Fruit fly (Drosophila melanogaster) whole organism, embryonic: ENCODE results near the gene CG4338.
A peak's percentile ranks its signal among the peaks of the same experiment; 100 is the strongest.

Source experiments
- B-H1 ChIP-seq: fragments of 200-800 bp; sonication (Bioruptor generic); IDR thresholded peaks from 3 replicates; pipeline ENCODE4 v1.3.6; 2022; ENCODE audit warnings: missing biosample characterization, missing genetic modification characterization
- CG10366 ChIP-seq: fragments of 200-800 bp; sonication (Bioruptor generic); IDR thresholded peaks from 2 replicates; pipeline ENCODE4 v1.3.6; 2022; ENCODE audit warnings: missing biosample characterization, missing genetic modification characterization
- CG10979 ChIP-seq: fragments of 200-800 bp; sonication (Bioruptor generic); optimal IDR thresholded peaks from 2 replicates; lab custom pipeline; 2018; ENCODE audit warnings: missing biosample characterization, mild to moderate bottlenecking, missing genetic modification characterization, moderate library complexity
- CG1602 ChIP-seq: fragments of 200-800 bp; sonication (Bioruptor generic); optimal IDR thresholded peaks from 3 replicates; lab custom pipeline; 2016; ENCODE audit warnings: missing biosample characterization, missing genetic modification characterization
- CG17359 ChIP-seq: fragments of 200-800 bp; sonication (Bioruptor generic); optimal IDR thresholded peaks from 3 replicates; lab custom pipeline; 2018; ENCODE audit warnings: missing biosample characterization, mild to moderate bottlenecking, missing genetic modification characterization, moderate library complexity
- CG17802 ChIP-seq: fragments of 200-800 bp; sonication (Bioruptor generic); optimal IDR thresholded peaks from 2 replicates; lab custom pipeline; 2018; ENCODE audit warnings: missing biosample characterization, mild to moderate bottlenecking, missing genetic modification characterization, moderate library complexity
- CG2129 ChIP-seq: fragments of 200-800 bp; sonication (Bioruptor generic); IDR thresholded peaks from 2 replicates; pipeline ENCODE4 v1.3.6; 2022; ENCODE audit warnings: missing biosample characterization, missing genetic modification characterization; ENCODE audit not compliant: partially characterized antibody
- CG2202 ChIP-seq: fragments of 200-800 bp; sonication (Bioruptor generic); optimal IDR thresholded peaks from 2 replicates; lab custom pipeline; 2018; ENCODE audit warnings: missing biosample characterization, mild to moderate bottlenecking, missing genetic modification characterization
- CG30403 ChIP-seq: fragments of 200-800 bp; sonication (Bioruptor generic); optimal IDR thresholded peaks from 3 replicates; lab custom pipeline; 2016; ENCODE audit warnings: missing biosample characterization, missing genetic modification characterization
- CG31441 ChIP-seq: fragments of 200-800 bp; sonication (Bioruptor generic); IDR thresholded peaks from 2 replicates; pipeline ENCODE4 v1.3.6; 2022; ENCODE audit warnings: missing biosample characterization, missing genetic modification characterization
- CG32532 ChIP-seq: fragments of 200-800 bp; sonication (Bioruptor generic); IDR thresholded peaks from 2 replicates; pipeline ENCODE4 v1.3.6; 2022; ENCODE audit warnings: missing biosample characterization, missing genetic modification characterization
- CG3726 ChIP-seq: fragments of 200-800 bp; sonication (Bioruptor generic); IDR thresholded peaks from 3 replicates; pipeline ENCODE4, ENCODE4 v1.3.6; 2022; ENCODE audit warnings: missing biosample characterization, missing genetic modification characterization
- CG3847 ChIP-seq: fragments of 200-800 bp; sonication (Bioruptor generic); IDR thresholded peaks from 2 replicates; pipeline ENCODE4 v1.3.6; 2022; ENCODE audit warnings: missing biosample characterization, missing genetic modification characterization
- CG4328 ChIP-seq: fragments of 200-800 bp; sonication (Bioruptor generic); optimal IDR thresholded peaks from 3 replicates; lab custom pipeline; 2017; ENCODE audit warnings: missing biosample characterization, missing genetic modification reagents, missing genetic modification characterization
- CG4424 ChIP-seq: fragments of 200-800 bp; sonication (Bioruptor generic); optimal IDR thresholded peaks from 3 replicates; lab custom pipeline; 2016; ENCODE audit warnings: missing biosample characterization, missing genetic modification characterization
- CG5245 ChIP-seq: fragments of 200-800 bp; sonication (Bioruptor generic); optimal IDR thresholded peaks from 3 replicates; lab custom pipeline; 2016; ENCODE audit warnings: missing biosample characterization, missing genetic modification characterization
- CG5953 ChIP-seq: fragments of 200-800 bp; sonication (Bioruptor generic); IDR thresholded peaks from 2 replicates; pipeline ENCODE4 v1.3.6; 2022; ENCODE audit warnings: missing biosample characterization, missing genetic modification characterization
- CG8765 ChIP-seq: fragments of 200-800 bp; sonication (Bioruptor generic); IDR thresholded peaks from 2 replicates; pipeline ENCODE4 v1.3.6; 2022; ENCODE audit warnings: missing biosample characterization, missing genetic modification characterization
- CTCF ChIP-seq: fragments of 200-800 bp; sonication (Bioruptor generic); optimal IDR thresholded peaks from 2 replicates; lab custom pipeline; 2017; ENCODE audit warnings: missing biosample characterization, mild to moderate bottlenecking, missing genetic modification characterization, moderate library complexity
- Deaf1 ChIP-seq: fragments of 200-800 bp; optimal IDR thresholded peaks from 3 replicates; lab custom pipeline; 2019; ENCODE audit warnings: missing biosample characterization, mild to moderate bottlenecking, missing genetic modification characterization, moderate library complexity
- Dek ChIP-seq: fragments of 200-800 bp; sonication (Bioruptor generic); optimal IDR thresholded peaks from 3 replicates; lab custom pipeline; 2019; ENCODE audit warnings: missing biosample characterization, mild to moderate bottlenecking, missing genetic modification characterization, moderate library complexity
- E2f1 ChIP-seq: fragments of 200-800 bp; sonication (Bioruptor generic); IDR thresholded peaks from 2 replicates; pipeline ENCODE4 v1.3.6; 2022; ENCODE audit warnings: missing biosample characterization, missing genetic modification characterization
- Ets97D ChIP-seq: fragments of 200-800 bp; sonication (Bioruptor generic); optimal IDR thresholded peaks from 3 replicates; lab custom pipeline; 2016; ENCODE audit warnings: missing biosample characterization, missing genetic modification characterization
- Gug ChIP-seq: fragments of 200-800 bp; sonication (Bioruptor generic); IDR thresholded peaks from 4 replicates; pipeline ENCODE4 v1.3.6; 2022; ENCODE audit warnings: missing biosample characterization, missing genetic modification characterization
- H15 ChIP-seq: fragments of 200-800 bp; sonication (Bioruptor generic); IDR thresholded peaks from 3 replicates; pipeline ENCODE4 v1.3.6; 2022; ENCODE audit warnings: missing biosample characterization, missing genetic modification characterization
- MTF-1 ChIP-seq: fragments of 200-800 bp; sonication (Bioruptor generic); optimal IDR thresholded peaks from 2 replicates; lab custom pipeline; 2018; ENCODE audit warnings: missing biosample characterization, mild to moderate bottlenecking, missing genetic modification characterization, borderline replicate concordance
- NC2β ChIP-seq: fragments of 200-800 bp; sonication (Bioruptor generic); optimal IDR thresholded peaks from 2 replicates; lab custom pipeline; 2016; ENCODE audit warnings: missing biosample characterization, missing genetic modification characterization
- Neu2 ChIP-seq: fragments of 200-800 bp; sonication (Bioruptor generic); optimal IDR thresholded peaks from 3 replicates; lab custom pipeline; 2016; ENCODE audit warnings: missing biosample characterization, missing genetic modification characterization, borderline replicate concordance
- Ravus ChIP-seq: fragments of 200-800 bp; sonication (Bioruptor generic); IDR thresholded peaks from 2 replicates; pipeline ENCODE4 v1.3.6; 2022; ENCODE audit warnings: missing biosample characterization, missing genetic modification characterization
- Taf1 ChIP-seq: fragments of 200-800 bp; sonication (Bioruptor generic); IDR thresholded peaks from 2 replicates; pipeline ENCODE4 v1.3.6; 2022; ENCODE audit warnings: missing biosample characterization, missing genetic modification characterization
- YL-1 ChIP-seq: fragments of 200-800 bp; sonication (Bioruptor generic); optimal IDR thresholded peaks from 3 replicates; lab custom pipeline; 2017; ENCODE audit warnings: missing biosample characterization, mild to moderate bottlenecking, missing genetic modification characterization
- amos ChIP-seq: fragments of 200-800 bp; sonication (Bioruptor generic); IDR thresholded peaks from 2 replicates; pipeline ENCODE4 v1.3.6; 2022; ENCODE audit warnings: missing biosample characterization, missing genetic modification characterization; ENCODE audit not compliant: partially characterized antibody
- bcd ChIP-seq: fragments of 200-800 bp; sonication (Bioruptor generic); optimal IDR thresholded peaks from 2 replicates; lab custom pipeline; 2017; ENCODE audit warnings: missing biosample characterization, mild to moderate bottlenecking, missing genetic modification characterization
- corto ChIP-seq: fragments of 200-800 bp; sonication (Bioruptor generic); optimal IDR thresholded peaks from 2 replicates; lab custom pipeline; 2016; ENCODE audit warnings: missing biosample characterization, mild to moderate bottlenecking, missing genetic modification characterization, moderate library complexity
- dmrt99B ChIP-seq: fragments of 200-800 bp; sonication (Bioruptor generic); optimal IDR thresholded peaks from 2 replicates; lab custom pipeline; 2018; ENCODE audit warnings: missing biosample characterization, mild to moderate bottlenecking, missing genetic modification characterization, moderate library complexity
- fd102C ChIP-seq: fragments of 200-800 bp; sonication (Bioruptor generic); optimal IDR thresholded peaks from 2 replicates; lab custom pipeline; 2018; ENCODE audit warnings: missing biosample characterization, mild to moderate bottlenecking, missing genetic modification characterization, moderate library complexity
- gcm2 ChIP-seq: fragments of 200-800 bp; sonication (Bioruptor generic); optimal IDR thresholded peaks from 2 replicates; lab custom pipeline; 2016; ENCODE audit warnings: missing biosample characterization, missing genetic modification characterization
- her ChIP-seq: fragments of 200-800 bp; sonication (Bioruptor generic); optimal IDR thresholded peaks from 2 replicates; lab custom pipeline; 2016; ENCODE audit warnings: missing biosample characterization, missing genetic modification characterization
- lbe ChIP-seq: fragments of 200-800 bp; sonication (Bioruptor generic); optimal IDR thresholded peaks from 2 replicates; lab custom pipeline; 2016; ENCODE audit warnings: missing biosample characterization, mild to moderate bottlenecking, missing genetic modification characterization
- lmd ChIP-seq: fragments of 200-800 bp; sonication (Bioruptor generic); IDR thresholded peaks from 2 replicates; pipeline ENCODE4 v1.3.6; 2022; ENCODE audit warnings: missing biosample characterization, missing genetic modification characterization
- maf-S ChIP-seq: fragments of 200-800 bp; sonication (Bioruptor generic); optimal IDR thresholded peaks from 2 replicates; lab custom pipeline; 2016; ENCODE audit warnings: missing biosample characterization, missing genetic modification characterization
- mirr ChIP-seq: fragments of 200-800 bp; sonication (Bioruptor generic); optimal IDR thresholded peaks from 3 replicates; lab custom pipeline; 2018; ENCODE audit warnings: missing biosample characterization, mild to moderate bottlenecking, missing genetic modification characterization
- pum ChIP-seq: fragments of 200-800 bp; sonication (Bioruptor generic); optimal IDR thresholded peaks from 2 replicates; lab custom pipeline; 2016; ENCODE audit warnings: missing biosample characterization, missing genetic modification characterization
- sisA ChIP-seq: fragments of 200-800 bp; sonication (Bioruptor generic); IDR thresholded peaks from 2 replicates; pipeline ENCODE4 v1.3.6; 2022; ENCODE audit warnings: missing biosample characterization, missing genetic modification characterization
- slbo ChIP-seq: fragments of 200-800 bp; sonication (Bioruptor generic); IDR thresholded peaks from 2 replicates; pipeline ENCODE4 v1.3.6; 2022; ENCODE audit warnings: missing biosample characterization, missing genetic modification characterization
- so ChIP-seq: fragments of 200-800 bp; sonication (Bioruptor generic); IDR thresholded peaks from 3 replicates; pipeline ENCODE4 v1.3.6; 2022; ENCODE audit warnings: missing biosample characterization, missing genetic modification characterization
- stc ChIP-seq: fragments of 200-800 bp; sonication (Bioruptor generic); IDR thresholded peaks from 2 replicates; pipeline ENCODE4 v1.3.6; 2022; ENCODE audit warnings: missing biosample characterization, missing genetic modification characterization
- stwl ChIP-seq: fragments of 200-800 bp; sonication (Bioruptor generic); optimal IDR thresholded peaks from 3 replicates; lab custom pipeline; 2018; ENCODE audit warnings: missing biosample characterization, mild to moderate bottlenecking, missing genetic modification characterization, moderate library complexity
- wor ChIP-seq: fragments of 200-800 bp; sonication (Bioruptor generic); IDR thresholded peaks from 2 replicates; pipeline ENCODE4 v1.3.6; 2022; ENCODE audit warnings: missing biosample characterization, missing genetic modification characterization
- zfh1 ChIP-seq: fragments of 200-800 bp; sonication (Bioruptor generic); IDR thresholded peaks from 3 replicates; pipeline ENCODE4 v1.3.6; 2022; ENCODE audit warnings: missing biosample characterization, missing genetic modification characterization
- zfh2 ChIP-seq: fragments of 200-800 bp; sonication (Bioruptor generic); optimal IDR thresholded peaks from 2 replicates; lab custom pipeline; 2016; ENCODE audit warnings: missing biosample characterization, missing genetic modification characterization

CG4338 gene

DNA sequence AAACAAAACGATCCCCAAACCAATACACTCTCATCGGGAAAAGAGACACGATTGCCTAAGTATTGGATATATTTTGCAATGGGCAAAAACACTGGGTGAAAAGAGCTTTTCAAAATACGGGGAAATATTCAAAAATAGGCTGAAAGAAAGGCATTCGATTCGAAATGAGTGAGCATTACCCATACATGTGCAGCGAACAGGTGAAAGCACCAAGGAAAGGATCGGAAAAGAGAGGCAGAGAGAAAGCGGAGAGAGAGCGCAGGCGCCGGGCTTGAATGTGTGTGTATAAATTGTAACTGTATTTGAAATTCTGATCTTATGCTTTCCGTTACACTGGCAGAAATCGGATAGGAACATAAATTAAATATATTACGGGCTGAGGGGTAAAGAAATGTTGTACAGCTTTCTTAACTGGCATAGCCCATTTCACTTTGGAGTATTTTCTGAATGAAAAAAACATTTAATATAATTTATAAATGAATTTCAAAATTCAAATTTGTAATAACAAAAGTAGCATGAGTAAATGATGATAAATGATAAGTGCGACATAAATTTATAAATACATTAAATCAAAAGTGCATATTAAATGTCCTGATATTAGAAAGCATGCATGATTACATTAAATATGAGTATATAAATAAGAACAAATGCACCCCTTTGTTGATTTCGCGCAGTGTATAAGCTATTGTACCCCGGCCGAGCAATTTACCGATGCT, 5.5 kb downstream of the CG4338 start (continued):
- TF ChIP-seq mirr (no peak), MTF-1 (no peak), slbo (GFP tag; lab: Robert Waterston, UW) (peak; percentile 51), CG5245 (GFP tag; lab: Kevin White, UChicago) (peak; percentile 24), NC2β (no peak), amos (no peak), her (GFP tag; lab: Kevin White, UChicago) (no peak), corto (GFP tag; lab: Kevin White, UChicago) (no peak), CG32532 (GFP tag; lab: Robert Waterston, UW) (peak; percentile 16; the same call in 1 of the 2 replicates), Ets97D (no peak), Gug (GFP tag; lab: Robert Waterston, UW) (peak; percentile 50; the same call in 1 of the 4 replicates), Taf1 (GFP tag; lab: Robert Waterston, UW) (no peak), Ravus (GFP tag; lab: Robert Waterston, UW) (no peak), CG3726 (GFP tag; lab: Robert Waterston, UW) (no peak), Deaf1 (tag; lab: Kevin White, UChicago) (peak; percentile 51), CG2129 (GFP tag; lab: Robert Waterston, UW) (no peak), CG4328 (GFP tag; lab: Kevin White, UChicago) (peak; percentile 59), zfh1 (GFP tag; lab: Robert Waterston, UW) (0 out of 3 replicates have a peak, but pooled peaks have one; percentile 46), CG10366 (no peak), E2f1 (GFP tag; lab: Robert Waterston, UW) (peak; percentile 32; the same call in 1 of the 2 replicates), CG4424 (GFP tag; lab: Kevin White, UChicago) (peak; percentile 79), CG8765 (no peak), CG17802 (tag; lab: Kevin White, UChicago) (peak; percentile 7), CG3847 (peak; percentile 40; the same call in 1 of the 2 replicates), lmd (GFP tag; lab: Robert Waterston, UW) (peak; percentile 60), wor (GFP tag; lab: Robert Waterston, UW) (peak; percentile 28; the same call in 1 of the 2 replicates), stc (GFP tag; lab: Robert Waterston, UW) (no peak; the same call in 1 of the 2 replicates), pum (GFP tag; lab: Kevin White, UChicago) (peak; percentile 20), CG1602 (peak; percentile 78), CG2202 (tag; lab: Kevin White, UChicago) (peak; percentile 67), H15 (0 out of 3 replicates have a peak, but pooled peaks have one; percentile 44), sisA (peak; percentile 37; the same call in 1 of the 2 replicates), dmrt99B (peak; percentile 83), zfh2 (GFP tag; lab: Kevin White, UChicago) (peak; percentile 2), lbe (GFP tag; lab: Kevin White, UChicago) (peak; percentile 42), CG30403 (GFP tag; lab: Kevin White, UChicago) (peak; percentile 83), fd102C (no peak), stwl (tag; lab: Kevin White, UChicago) (peak; percentile 12), gcm2 (GFP tag; lab: Kevin White, UChicago) (no peak), CG10979 (tag; lab: Kevin White, UChicago) (peak; percentile 87), CG17359 (tag; lab: Kevin White, UChicago) (peak; percentile 48), bcd (peak; percentile 78), CG31441 (GFP tag; lab: Robert Waterston, UW) (peak; percentile 86), CTCF (GFP tag; lab: Kevin White, UChicago) (no peak), so (GFP tag; lab: Robert Waterston, UW) (no peak; the same call in 2 of the 3 replicates), Neu2 (no peak), maf-S (GFP tag; lab: Kevin White, UChicago) (no peak), YL-1 (GFP tag; lab: Kevin White, UChicago) (peak; percentile 19), CG5953 (no peak), B-H1 (GFP tag; lab: Robert Waterston, UW) (no peak), Dek (tag; lab: Kevin White, UChicago) (peak; percentile 20)
